Worm (Caenorhabditis elegans) whole organism, L2 larva: Measurements from ENCODE around the gene cdk-12.

Experiments used
- F13H6.1 ChIP-seq: sonication (generic microtip); optimal IDR thresholded peaks from 2 replicates; lab custom pipeline; 2016; ENCODE audit warnings: missing genetic modification characterization, missing compliant biosample characterization
- Y55F3AM.14 ChIP-seq: fragments of 200-800 bp; sonication (Bioruptor generic); optimal IDR thresholded peaks from 2 replicates; lab custom pipeline; 2018; ENCODE audit warnings: mild to moderate bottlenecking, missing genetic modification characterization, missing compliant biosample characterization
- ama-1 ChIP-seq: fragments of 150-350 bp; optimal IDR thresholded peaks from 2 replicates; lab custom pipeline; 2018; ENCODE audit warnings: inconsistent platforms
- fos-1 ChIP-seq: fragments of 150-350 bp; optimal IDR thresholded peaks from 2 replicates; lab custom pipeline; 2014; ENCODE audit warnings: missing biosample characterization, missing genetic modification characterization
- nhr-21 ChIP-seq: fragments of 150-350 bp; optimal IDR thresholded peaks from 2 replicates; lab custom pipeline; 2014; ENCODE audit warnings: missing biosample characterization, missing genetic modification characterization
- peb-1 ChIP-seq: fragments of 150-350 bp; optimal IDR thresholded peaks from 2 replicates; lab custom pipeline; 2014; ENCODE audit warnings: missing biosample characterization, missing genetic modification characterization

DNA sequence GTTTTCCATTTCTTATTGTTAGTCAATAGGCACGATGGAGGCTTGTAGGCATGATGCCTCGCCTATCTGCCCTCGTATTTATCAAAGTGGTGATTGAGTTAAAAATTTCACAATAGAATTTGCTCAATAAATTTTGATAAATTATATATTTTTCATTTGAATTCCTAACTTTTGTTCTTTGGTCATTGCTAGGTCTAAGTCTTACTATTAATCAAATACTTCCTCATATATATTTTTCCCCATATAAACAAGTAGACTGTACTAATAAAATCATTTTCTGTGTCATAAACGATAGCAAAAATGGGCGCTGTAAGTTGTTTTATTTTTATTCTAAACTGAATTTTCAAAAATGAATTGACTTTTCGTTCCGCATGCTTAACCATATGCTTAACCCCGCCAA lies 51.7 kb downstream of the cdk-12 start, which contains the start of gene pals-28:
- TF ChIP-seq F13H6.1 (no peak), fos-1 (tag; lab: Kevin White, UChicago) (no peak), peb-1 (tag; lab: Kevin White, UChicago) (no peak), ama-1 (no peak), Y55F3AM.14 (GFP tag; lab: Kevin White, UChicago) (no peak), nhr-21 (no peak)
